Fruit fly (Drosophila melanogaster) whole organism, larva: ENCODE measurements around the gene Decay.

Experiments
- noc ChIP-seq: fragments of 200-800 bp; sonication (Bioruptor generic); optimal IDR thresholded peaks from 3 replicates; lab custom pipeline; 2019; ENCODE audit warnings: missing biosample characterization, mild to moderate bottlenecking, missing genetic modification characterization, moderate library complexity

The Decay gene

DNA sequence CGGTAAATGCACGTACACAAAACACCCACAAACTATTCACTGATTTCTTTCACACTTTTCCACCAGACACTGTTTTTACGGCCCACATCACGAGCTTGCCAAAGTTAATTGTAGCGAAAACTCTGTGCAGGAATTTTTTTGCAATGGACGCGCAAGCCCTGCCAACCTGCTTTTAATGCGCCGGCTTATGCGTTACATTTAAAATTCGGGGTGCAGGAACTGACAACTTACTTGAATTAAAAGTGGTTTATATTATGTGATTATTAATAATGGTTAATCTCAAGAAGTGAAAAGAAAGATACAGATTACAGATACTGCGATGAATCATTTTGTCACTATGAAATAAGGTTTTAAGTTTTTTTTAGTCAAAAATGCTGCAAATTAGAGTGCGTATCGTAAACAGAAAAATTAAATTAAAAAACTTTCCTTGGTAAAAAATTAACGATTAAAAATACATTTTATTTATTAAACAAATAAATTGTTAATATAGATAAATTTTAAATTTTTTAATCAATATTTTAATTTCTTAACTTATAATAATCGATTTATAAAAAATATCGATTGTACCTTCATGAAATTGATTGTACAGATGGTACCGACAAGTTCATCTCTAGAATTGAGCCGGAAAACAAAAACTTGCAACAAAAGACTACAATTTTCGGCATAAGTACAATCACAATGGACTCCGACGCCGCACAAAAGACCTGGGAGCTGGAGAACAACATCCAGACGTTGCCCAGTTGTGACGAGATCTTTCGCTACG is 31.2 kb downstream of the Decay start, which contains the start of the genes CG42232 and CSN5:
Gene CG42232 (minus strand): TSS at position 163 of the 763 bp plus-strand sequence.
Gene CSN5 (plus strand): TSS at position 599 of the 763 bp plus-strand sequence.
- no peak for TF ChIP-seq noc (tag; lab: Kevin White, UChicago)

DNA sequence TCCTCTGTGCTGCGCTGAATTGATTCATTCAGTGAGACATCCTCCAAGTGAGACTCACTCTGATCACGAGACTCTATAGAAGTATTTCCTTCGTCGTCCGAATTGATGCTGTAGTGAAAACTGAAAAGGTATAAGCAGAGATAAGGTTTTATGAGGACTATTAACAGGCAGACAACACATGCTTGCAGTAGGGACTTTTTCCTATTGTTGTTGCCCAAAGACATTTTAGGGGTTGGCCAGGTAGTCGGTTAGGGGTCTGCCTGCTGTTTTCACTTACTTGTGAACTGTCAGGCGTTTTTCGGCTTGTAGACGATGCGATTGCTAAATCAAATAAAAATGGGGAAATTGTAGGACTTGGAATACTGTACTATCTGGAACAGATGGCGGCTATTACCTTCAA is 32.3 kb downstream of the Decay start:
- no peak for TF ChIP-seq noc (tag; lab: Kevin White, UChicago)

DNA sequence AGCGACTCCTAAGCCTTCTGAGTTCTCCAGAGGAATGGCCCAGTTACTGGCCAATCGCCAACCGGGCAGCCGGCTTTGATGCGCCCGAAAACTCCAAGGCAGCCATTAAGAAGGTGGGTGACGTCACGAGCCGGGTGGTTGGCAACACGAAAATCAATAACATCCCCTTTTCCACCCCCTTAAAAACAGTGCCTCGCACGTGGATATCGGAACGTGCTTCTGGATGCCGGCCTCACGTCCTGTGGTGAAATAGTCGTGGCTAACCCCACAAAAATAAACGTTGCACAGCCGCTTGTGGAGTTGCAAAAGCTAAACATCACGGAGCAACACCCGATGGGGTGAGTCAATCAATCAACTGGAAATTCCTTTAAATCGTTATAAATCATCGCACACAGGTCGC is 44.2 kb downstream of the Decay start:
- no peak for TF ChIP-seq noc (tag; lab: Kevin White, UChicago)

DNA sequence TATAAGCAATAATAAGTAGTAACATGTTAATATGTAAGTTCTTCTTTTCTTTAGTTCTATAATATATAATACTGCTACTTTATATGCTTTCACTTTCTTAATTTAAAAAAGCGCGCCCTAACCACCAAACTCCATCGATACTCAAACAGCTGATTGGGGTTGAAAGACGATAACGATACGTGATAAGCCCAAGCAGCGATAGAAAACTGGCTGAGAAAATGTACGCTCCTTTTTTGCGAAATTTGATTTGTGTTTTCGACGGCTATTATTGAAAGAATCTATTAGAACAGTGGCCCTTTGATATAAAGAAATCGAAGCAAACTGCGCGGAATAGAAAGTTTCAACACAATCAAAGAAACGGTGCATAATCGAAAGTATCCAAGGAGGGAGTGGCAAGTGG is 45.0 kb downstream of the Decay start, which contains the start of gene CG14883:
Gene CG14883 (plus strand): TSS at position 178 of the 400 bp plus-strand sequence.
- no peak for TF ChIP-seq noc (tag; lab: Kevin White, UChicago)

DNA sequence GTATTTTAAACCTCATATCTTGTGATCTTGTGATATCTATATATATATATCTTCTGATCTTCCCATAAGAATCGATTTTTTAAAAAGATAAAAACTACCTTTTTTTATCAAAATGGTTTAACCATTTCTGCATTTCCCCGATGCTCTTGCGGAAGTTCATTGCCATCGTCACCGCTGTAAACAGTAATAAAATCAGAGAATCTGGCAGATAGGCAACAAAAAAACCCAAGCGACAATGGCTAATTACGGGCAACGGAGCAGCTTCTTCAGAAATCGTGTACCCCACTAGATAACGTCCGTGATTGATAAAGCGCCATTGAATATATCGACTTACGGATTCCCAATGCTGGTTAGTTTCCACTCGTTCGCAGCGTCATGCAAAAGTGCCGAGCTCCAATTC is 46.7 kb downstream of the Decay start, which contains the start of gene CG10405:
Gene CG10405 (plus strand): TSS at position 301 of the 400 bp plus-strand sequence.
- no peak for TF ChIP-seq noc (tag; lab: Kevin White, UChicago)

DNA sequence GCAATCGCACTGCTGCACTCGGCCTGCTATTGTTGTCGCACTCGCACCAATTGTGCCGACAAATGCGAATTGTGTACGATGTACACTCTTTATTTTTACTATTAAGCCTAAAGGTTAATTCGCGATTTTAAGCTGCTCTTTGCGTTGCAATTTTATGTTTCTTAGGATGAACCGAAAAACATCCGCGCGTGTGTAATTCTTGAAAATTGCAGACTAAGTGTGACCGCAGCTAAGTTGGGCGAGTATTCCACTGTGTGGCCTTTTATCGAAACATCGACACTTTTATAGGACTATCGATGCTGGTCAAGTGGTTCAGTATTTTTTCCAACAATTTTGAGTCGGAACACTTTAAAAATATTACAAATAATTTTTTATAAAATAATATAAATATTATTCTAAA is 47.3 kb downstream of the Decay start, which contains the start of gene Pak3:
Gene Pak3 (minus strand): TSS at position 225 of the 400 bp plus-strand sequence.
- no peak for TF ChIP-seq noc (tag; lab: Kevin White, UChicago)

DNA sequence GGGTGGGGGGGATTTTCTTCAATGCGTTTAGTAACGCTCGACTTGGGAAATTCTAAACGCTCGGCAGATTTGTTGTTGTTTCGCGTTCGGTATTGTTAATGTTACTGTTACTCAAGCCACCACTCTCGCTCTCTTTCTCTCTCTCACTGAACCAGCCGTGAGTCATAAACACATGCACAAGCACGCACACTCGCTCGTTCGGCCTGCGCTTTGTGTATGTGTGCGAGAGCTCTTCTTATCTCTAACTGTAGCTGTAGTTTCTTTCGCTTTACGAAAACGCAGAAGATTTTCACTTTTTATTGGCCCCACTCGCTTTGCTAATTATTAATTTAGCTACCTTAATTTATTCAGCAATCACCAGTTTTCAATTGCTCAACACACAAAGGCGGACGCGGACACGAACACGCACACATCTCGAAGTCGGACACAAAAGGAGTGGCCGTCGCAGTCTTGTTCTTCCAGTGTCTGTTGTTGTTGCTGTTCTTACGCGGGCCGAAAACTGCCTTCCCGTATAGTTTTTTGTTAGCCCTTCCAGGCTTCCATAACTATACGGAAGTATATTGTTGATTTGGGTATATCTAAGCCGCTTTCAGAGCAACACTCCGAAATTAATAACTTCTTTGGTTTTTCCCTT is 47.8 kb downstream of the Decay start:
- no peak for TF ChIP-seq noc (tag; lab: Kevin White, UChicago)

DNA sequence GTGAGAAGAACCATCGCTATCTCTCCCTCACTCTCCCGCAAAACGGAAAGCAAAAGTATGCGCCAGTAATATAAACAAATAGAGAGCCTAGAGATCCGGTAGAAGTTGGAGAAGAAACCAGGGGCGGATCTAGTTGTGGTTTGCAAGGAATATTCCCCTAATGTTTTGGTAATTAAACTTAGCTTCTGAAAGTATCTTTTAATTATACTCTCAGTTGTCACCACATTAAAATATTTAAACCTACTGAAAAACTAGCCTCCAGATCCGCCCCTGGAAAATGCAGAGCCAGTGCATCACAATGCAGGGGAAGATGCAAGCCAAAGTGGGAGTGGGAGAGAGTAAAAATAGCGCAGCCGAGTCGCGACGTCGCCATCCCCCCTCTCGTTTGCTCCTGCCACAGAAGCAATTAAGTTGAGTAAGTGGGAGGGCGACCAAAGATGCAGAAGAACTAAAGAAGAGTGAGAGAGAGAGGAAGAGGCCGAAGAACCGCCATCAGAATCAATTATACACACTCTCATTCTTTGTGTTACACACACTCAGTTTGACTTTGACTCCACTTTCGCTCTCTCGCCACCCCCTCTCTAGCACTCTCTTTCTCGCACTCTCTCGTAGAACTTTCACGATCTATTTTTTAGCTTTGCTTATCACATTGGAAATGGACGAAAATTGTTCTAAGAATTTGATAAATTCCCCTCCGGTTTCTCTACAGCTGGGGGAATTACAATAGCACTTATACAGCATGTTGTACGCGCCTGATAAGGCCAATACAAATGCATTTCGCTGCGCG is 51.5 kb downstream of the Decay start:
- peak; percentile 84 for TF ChIP-seq noc (tag; lab: Kevin White, UChicago)
